Worm (Caenorhabditis elegans) whole organism, L2 larva: Measurements from ENCODE around the gene plk-3.

ENCODE experiments used
- aly-2 ChIP-seq: fragments of 150-350 bp; optimal IDR thresholded peaks from 2 replicates; lab custom pipeline; 2014; ENCODE audit warnings: missing biosample characterization, missing genetic modification characterization
- crh-2 ChIP-seq: sonication (generic microtip); optimal IDR thresholded peaks from 2 replicates; lab custom pipeline; 2017; ENCODE audit warnings: missing biosample characterization, missing genetic modification characterization
- egl-27 ChIP-seq: sonication (generic microtip); optimal IDR thresholded peaks from 3 replicates; lab custom pipeline; 2017; ENCODE audit warnings: missing biosample characterization, missing genetic modification reagents, missing genetic modification characterization
- fos-1 ChIP-seq: fragments of 150-350 bp; optimal IDR thresholded peaks from 2 replicates; lab custom pipeline; 2014; ENCODE audit warnings: missing biosample characterization, missing genetic modification characterization
- lin-39 ChIP-seq: fragments of 150-350 bp; optimal IDR thresholded peaks from 2 replicates; lab custom pipeline; 2014; ENCODE audit warnings: missing biosample characterization, missing genetic modification reagents, missing genetic modification characterization
- lsy-2 ChIP-seq, 2 experiments: fragments of 150-350 bp in 1 of 2; sonication (generic microtip) in 1 of 2; optimal IDR thresholded peaks; 2 replicates each; lab custom pipeline; 2014 to 2017; ENCODE audit warnings: missing biosample characterization in 2 of 2, missing genetic modification characterization in 2 of 2
- nhr-11 ChIP-seq: fragments of 150-350 bp; optimal IDR thresholded peaks from 2 replicates; lab custom pipeline; 2014; ENCODE audit warnings: missing biosample characterization, missing genetic modification characterization
- skn-1 ChIP-seq: sonication (generic microtip); optimal IDR thresholded peaks from 2 replicates; lab custom pipeline; 2017; ENCODE audit warnings: missing biosample characterization, missing genetic modification characterization
- unc-62 ChIP-seq: fragments of 150-350 bp; optimal IDR thresholded peaks from 2 replicates; lab custom pipeline; 2014; ENCODE audit warnings: missing biosample characterization, missing genetic modification reagents, missing genetic modification characterization
- ztf-1 ChIP-seq: fragments of 200-800 bp; sonication (Bioruptor generic); conservative IDR thresholded peaks from 2 replicates; pipeline ENCODE4 v1.3.6; 2022; ENCODE audit warnings: missing genetic modification characterization, missing compliant biosample characterization
- ztf-11 ChIP-seq: sonication (generic microtip); optimal IDR thresholded peaks from 2 replicates; lab custom pipeline; 2017; ENCODE audit warnings: missing biosample characterization, missing genetic modification characterization

- TF ChIP-seq lsy-2 (tag; optimal IDR thresholded peaks at IDR 0.05; lab: Kevin White, UChicago) (no peak), skn-1 (tag; lab: Kevin White, UChicago) (no peak), lin-39 (tag; lab: Kevin White, UChicago) (no peak), egl-27 (tag; lab: Kevin White, UChicago) (no peak), unc-62 (GFP tag; lab: Kevin White, UChicago) (no peak), nhr-11 (tag; lab: Kevin White, UChicago) (no peak), crh-2 (tag; lab: Kevin White, UChicago) (no peak), fos-1 (tag; lab: Kevin White, UChicago) (no peak), aly-2 (tag; lab: Kevin White, UChicago) (no peak), ztf-1 (GFP tag; lab: Robert Waterston, UW) (no peak), ztf-11 (tag; lab: Kevin White, UChicago) (no peak)
Observed at ce11 chrIV:7456225-7456624, 16.8 kb downstream of the plk-3 start, which contains the start of gene F13B6.1.
